Worm (Caenorhabditis elegans): Measurements from ENCODE around the gene Y43F8B.2.

Y43F8B.2 gene

ce11 chrV:19533480-19533879 is 570 bp upstream of the Y43F8B.2 start (continued):
- TF ChIP-seq blmp-1 (tag; optimal IDR thresholded peaks at IDR 0.05) = peak; percentile 7
- peak in 2 of 6 experiments; percentile 71 to 79 for TF ChIP-seq elt-3 (tag; optimal IDR thresholded peaks at IDR 0.05)
- TF ChIP-seq isw-1 (GFP tag; IDR thresholded peaks at IDR 0.05) = no peak
- TF ChIP-seq nhr-85 (tag) = peak; percentile 84
- no peak for TF ChIP-seq hpl-2 (GFP tag; optimal IDR thresholded peaks at IDR 0.05)
- TF ChIP-seq nhr-84 (tag; optimal IDR thresholded peaks at IDR 0.05) = no peak
- TF ChIP-seq lin-14 (GFP tag; optimal IDR thresholded peaks at IDR 0.05) = peak; percentile 38
- no peak for TF ChIP-seq unc-86 (tag; optimal IDR thresholded peaks at IDR 0.05)
- peak; percentile 7 for TF ChIP-seq nhr-20 (tag; optimal IDR thresholded peaks at IDR 0.05)
- no peak for TF ChIP-seq hlh-4 (tag; optimal IDR thresholded peaks at IDR 0.05)
- no peak for TF ChIP-seq snpc-4 (tag; optimal IDR thresholded peaks at IDR 0.05)
- no peak for TF ChIP-seq Y116A8C.19 (tag; optimal IDR thresholded peaks at IDR 0.05; ENCODE audit: borderline replicate concordance)
- TF ChIP-seq nhr-28 (tag; optimal IDR thresholded peaks at IDR 0.05) = no peak
- no peak for TF ChIP-seq nhr-11 (tag; optimal IDR thresholded peaks at IDR 0.05)
- TF ChIP-seq aha-1 (tag; optimal IDR thresholded peaks at IDR 0.05) = no peak
- TF ChIP-seq elt-2 (tag; optimal IDR thresholded peaks at IDR 0.05) = peak; percentile 92
- TF ChIP-seq tlp-1 (tag; optimal IDR thresholded peaks at IDR 0.05) = no peak
- TF ChIP-seq lin-35 (GFP tag; optimal IDR thresholded peaks at IDR 0.05) = peak in 1 of 2 experiments; percentile 30
- no peak for TF ChIP-seq zag-1 (tag; optimal IDR thresholded peaks at IDR 0.05)
- TF ChIP-seq ama-1 (optimal IDR thresholded peaks at IDR 0.05) = no peak
- TF ChIP-seq pag-3 (tag; optimal IDR thresholded peaks at IDR 0.05; ENCODE audit: borderline replicate concordance, insufficient read depth) = no peak
- TF ChIP-seq nhr-90 (tag; optimal IDR thresholded peaks at IDR 0.05; ENCODE audit: poor library complexity) = no peak

ce11 chrV:19531034-19531433 is 1.9 kb downstream of the Y43F8B.2 start:
- peak; percentile 36 for TF ChIP-seq lin-14 (GFP tag; optimal IDR thresholded peaks at IDR 0.05)
- no peak for TF ChIP-seq sup-37 (GFP tag; optimal IDR thresholded peaks at IDR 0.05)
- TF ChIP-seq fkh-8 (tag; optimal IDR thresholded peaks at IDR 0.05) = peak; percentile 22

- TF ChIP-seq egl-27 (tag; optimal IDR thresholded peaks at IDR 0.05) = peak; percentile 81 to 98
- TF ChIP-seq C34B4.2 (tag; optimal IDR thresholded peaks at IDR 0.05) = no peak
- peak; percentile 94 for TF ChIP-seq fkh-8 (tag; optimal IDR thresholded peaks at IDR 0.05)
- peak; percentile 93 for TF ChIP-seq ztf-4 (tag; optimal IDR thresholded peaks at IDR 0.05)
- peak; percentile 75 for TF ChIP-seq aha-1 (tag; optimal IDR thresholded peaks at IDR 0.05)
- peak; percentile 79 for TF ChIP-seq hpl-2 (GFP tag; optimal IDR thresholded peaks at IDR 0.05)
- peak; percentile 90 for TF ChIP-seq grh-1 (GFP tag; IDR thresholded peaks at IDR 0.05)
- peak; percentile 89 for TF ChIP-seq pax-3 (tag; optimal IDR thresholded peaks at IDR 0.05)
- peak; percentile 81 for TF ChIP-seq unc-130 (tag; optimal IDR thresholded peaks at IDR 0.05)
- peak; percentile 7 for TF ChIP-seq vab-15 (tag; optimal IDR thresholded peaks at IDR 0.05)
- peak; percentile 65 to 68 (median 67) for TF ChIP-seq dpl-1 (GFP tag; optimal IDR thresholded peaks at IDR 0.05)
- peak; percentile 99 for TF ChIP-seq zip-4 (GFP tag; optimal IDR thresholded peaks at IDR 0.05)
- TF ChIP-seq ceh-82 (tag; optimal IDR thresholded peaks at IDR 0.05) = peak; percentile 72 to 89 (median 88)
- TF ChIP-seq nhr-84 (tag; optimal IDR thresholded peaks at IDR 0.05) = no peak
- TF ChIP-seq nhr-77 (tag; optimal IDR thresholded peaks at IDR 0.05) = peak; percentile 92
- TF ChIP-seq unc-62 (GFP tag; optimal IDR thresholded peaks at IDR 0.05) = no peak
- no peak for TF ChIP-seq F16B12.6 (tag; optimal IDR thresholded peaks at IDR 0.05)
- TF ChIP-seq nhr-47 (tag; optimal IDR thresholded peaks at IDR 0.05) = peak; percentile 96
- TF ChIP-seq nhr-11 (tag; optimal IDR thresholded peaks at IDR 0.05) = peak; percentile 68
- no peak for TF ChIP-seq nhr-12 (tag; optimal IDR thresholded peaks at IDR 0.05)
- peak; percentile 43 for TF ChIP-seq lin-39 (tag; optimal IDR thresholded peaks at IDR 0.05)
- TF ChIP-seq zag-1 (tag; optimal IDR thresholded peaks at IDR 0.05) = no peak
- peak; percentile 87 for TF ChIP-seq lin-13 (GFP tag; optimal IDR thresholded peaks at IDR 0.05)
- TF ChIP-seq efl-1 (optimal IDR thresholded peaks at IDR 0.05) = peak; percentile 81 to 84
- peak; percentile 51 to 95 for TF ChIP-seq efl-1 (GFP tag; optimal IDR thresholded peaks at IDR 0.05 in 1 of 2)
- peak; percentile 94 for TF ChIP-seq jun-1 (tag; optimal IDR thresholded peaks at IDR 0.05)
- peak; percentile 55 for TF ChIP-seq mef-2 (tag; optimal IDR thresholded peaks at IDR 0.05)
- no peak for TF ChIP-seq hlh-17 (GFP tag; optimal IDR thresholded peaks at IDR 0.05; ENCODE audit: borderline replicate concordance)
- peak; percentile 94 for TF ChIP-seq swsn-7 (tag; optimal IDR thresholded peaks at IDR 0.05)
- TF ChIP-seq C04F5.9 (tag; optimal IDR thresholded peaks at IDR 0.05) = peak; percentile 75
- TF ChIP-seq mdl-1 (tag; optimal IDR thresholded peaks at IDR 0.05) = peak; percentile 95 to 100
- TF ChIP-seq aly-2 (tag; optimal IDR thresholded peaks at IDR 0.05) = no peak
- peak; percentile 99 for TF ChIP-seq nhr-20 (tag; optimal IDR thresholded peaks at IDR 0.05)
Measured at ce11 chrV:19529168-19529567, 3.7 kb downstream of the Y43F8B.2 start.
